Worm (Caenorhabditis elegans): ENCODE measurements around the gene srd-8.

srd-8 gene

DNA sequence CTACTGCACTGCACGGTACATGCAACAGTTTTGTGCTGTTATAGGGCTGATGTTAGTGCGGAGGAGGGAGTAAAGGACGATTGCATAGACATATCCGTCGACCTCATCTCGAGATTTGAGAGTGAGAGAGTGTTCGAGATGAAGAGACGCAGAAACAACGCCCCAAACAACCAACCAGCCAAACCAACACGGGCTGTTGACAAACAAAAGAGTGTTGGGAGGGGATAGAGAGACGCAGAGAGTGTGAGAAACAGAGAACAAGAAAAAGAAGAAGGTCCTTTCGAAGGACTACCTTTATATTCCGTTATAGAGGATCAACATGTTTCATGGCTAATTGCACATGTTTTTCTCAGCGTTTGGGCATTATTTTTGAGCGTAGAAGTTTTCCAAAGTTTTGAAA is 45.1 kb downstream of the srd-8 start (continued):
- no peak for TF ChIP-seq spr-3 (GFP tag; optimal IDR thresholded peaks at IDR 0.05)
- no peak for TF ChIP-seq zfp-3 (GFP tag; conservative IDR thresholded peaks at IDR 0.05)
- TF ChIP-seq gei-8 (GFP tag; optimal IDR thresholded peaks at IDR 0.05), result no peak
- TF ChIP-seq spr-1 (tag; optimal IDR thresholded peaks at IDR 0.05), result no peak
- TF ChIP-seq pha-4 (GFP tag; IDR thresholded peaks at IDR 0.05), result no peak
- peak; percentile 59 for TF ChIP-seq pha-4 (tag; optimal IDR thresholded peaks at IDR 0.05)
- no peak for TF ChIP-seq Y48G9A.11 (GFP tag; IDR thresholded peaks at IDR 0.05)
- no peak for TF ChIP-seq nhr-41 (GFP tag; IDR thresholded peaks at IDR 0.05)
- no peak for TF ChIP-seq cey-2 (tag; optimal IDR thresholded peaks at IDR 0.05; ENCODE audit: borderline replicate concordance, insufficient read depth)
- no peak for TF ChIP-seq ztf-11 (tag; optimal IDR thresholded peaks at IDR 0.05)
- TF ChIP-seq fkh-10 (GFP tag; optimal IDR thresholded peaks at IDR 0.05), result no peak
- no peak for TF ChIP-seq ceh-62 (tag; optimal IDR thresholded peaks at IDR 0.05)
- TF ChIP-seq sdz-12 (GFP tag; optimal IDR thresholded peaks at IDR 0.05), result no peak
- no peak for TF ChIP-seq Y5F2A.4 (GFP tag; optimal IDR thresholded peaks at IDR 0.05)
- no peak for TF ChIP-seq egl-43 (GFP tag; IDR thresholded peaks at IDR 0.05)
- TF ChIP-seq nhr-111 (GFP tag; optimal IDR thresholded peaks at IDR 0.05), result no peak
- TF ChIP-seq ces-1 (GFP tag; optimal IDR thresholded peaks at IDR 0.05), result no peak
- no peak for TF ChIP-seq pqm-1 (tag; optimal IDR thresholded peaks at IDR 0.05)
- no peak for TF ChIP-seq Y105C5A.15 (GFP tag; IDR thresholded peaks at IDR 0.05)
- TF ChIP-seq ctbp-1 (GFP tag; IDR thresholded peaks at IDR 0.05), result no peak
- peak; percentile 17 to 52 for TF ChIP-seq mdl-1 (tag; optimal IDR thresholded peaks at IDR 0.05)
- TF ChIP-seq ceh-28 (tag; optimal IDR thresholded peaks at IDR 0.05), result no peak
- TF ChIP-seq R02D3.7 (tag; optimal IDR thresholded peaks at IDR 0.05), result no peak
- TF ChIP-seq tra-1 (GFP tag; IDR thresholded peaks at IDR 0.05), result no peak
- TF ChIP-seq ZK337.2 (GFP tag; IDR thresholded peaks at IDR 0.05), result no peak
- TF ChIP-seq lin-39 (tag; optimal IDR thresholded peaks at IDR 0.05), result no peak
- TF ChIP-seq F10B5.3 (tag; optimal IDR thresholded peaks at IDR 0.05), result no peak
- TF ChIP-seq dmd-8 (GFP tag; IDR thresholded peaks at IDR 0.05), result no peak
- TF ChIP-seq nhr-6 (tag; optimal IDR thresholded peaks at IDR 0.05), result peak; percentile 44
- no peak for TF ChIP-seq dmd-6 (GFP tag; IDR thresholded peaks at IDR 0.05)
- TF ChIP-seq rbr-2 (tag; optimal IDR thresholded peaks at IDR 0.05), result peak; percentile 43
- TF ChIP-seq madf-5 (GFP tag; IDR thresholded peaks at IDR 0.05), result no peak
- TF ChIP-seq skn-1 (tag; optimal IDR thresholded peaks at IDR 0.05), result no peak
- TF ChIP-seq lir-3 (tag; optimal IDR thresholded peaks at IDR 0.05), result no peak
- no peak for TF ChIP-seq hif-1 (tag; optimal IDR thresholded peaks at IDR 0.05)
- no peak for TF ChIP-seq zfp-2 (tag; optimal IDR thresholded peaks at IDR 0.05)
- TF ChIP-seq lsy-2 (tag; optimal IDR thresholded peaks at IDR 0.05), result peak in 1 of 2 experiments; percentile 37
- TF ChIP-seq ceh-44 (GFP tag; IDR thresholded peaks at IDR 0.05), result no peak
- TF ChIP-seq attf-4 (tag; optimal IDR thresholded peaks at IDR 0.05), result no peak
- TF ChIP-seq lin-13 (GFP tag; optimal IDR thresholded peaks at IDR 0.05), result no peak
- no peak for TF ChIP-seq nhr-77 (tag; optimal IDR thresholded peaks at IDR 0.05)
- no peak for TF ChIP-seq Y75B8A.6 (GFP tag; IDR thresholded peaks at IDR 0.05)
- TF ChIP-seq dmd-9 (GFP tag; IDR thresholded peaks at IDR 0.05), result no peak
- no peak for TF ChIP-seq egl-27 (tag; optimal IDR thresholded peaks at IDR 0.05)
- peak; percentile 15 for TF ChIP-seq nhr-28 (tag; optimal IDR thresholded peaks at IDR 0.05)
- peak; percentile 51 for TF ChIP-seq hlh-30 (tag; optimal IDR thresholded peaks at IDR 0.05; ENCODE audit: insufficient read depth)
- peak; percentile 54 for TF ChIP-seq hmg-1.1 (GFP tag; IDR thresholded peaks at IDR 0.05)
- peak; percentile 47; the same call in 1 of the 2 replicates for TF ChIP-seq snpc-1.2 (GFP tag; IDR thresholded peaks at IDR 0.05)
- no peak for TF ChIP-seq lin-1 (GFP tag; IDR thresholded peaks at IDR 0.05)
- no peak for TF ChIP-seq snpc-4 (tag; optimal IDR thresholded peaks at IDR 0.05)
- TF ChIP-seq lin-29 (GFP tag; IDR thresholded peaks at IDR 0.05), result no peak

All from whole organism, L4 larva.